Worm (Caenorhabditis elegans) whole organism, L4/young adult: ENCODE results near the gene ent-4.

Experiments
- W03F9.2 ChIP-seq: fragments of 150-350 bp; optimal IDR thresholded peaks from 2 replicates; lab custom pipeline; 2014; ENCODE audit warnings: missing biosample characterization, missing genetic modification characterization
- dao-5 ChIP-seq: sonication (generic microtip); optimal IDR thresholded peaks from 2 replicates; lab custom pipeline; 2016; ENCODE audit warnings: missing genotype, missing genetic modification characterization, moderate library complexity, missing compliant biosample characterization

DNA sequence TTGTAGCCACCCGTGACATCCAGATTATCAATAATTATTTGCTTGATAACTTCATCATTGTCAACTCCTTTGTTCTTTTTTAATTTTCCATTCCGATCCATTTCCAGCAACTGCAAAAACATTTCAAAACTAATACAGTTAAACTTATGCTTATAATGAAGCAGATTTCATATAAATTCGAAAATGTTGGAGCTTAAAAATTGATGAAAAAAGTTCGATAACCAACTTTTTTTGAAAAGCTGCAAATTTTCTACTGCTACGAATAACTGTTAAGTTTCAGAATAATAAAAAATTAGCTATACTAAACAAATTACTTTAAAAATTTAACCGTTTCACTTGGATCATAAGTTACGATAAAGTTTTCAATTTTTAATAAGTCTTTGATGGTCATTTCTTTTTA, 10.5 kb upstream of the ent-4 start, which contains the start of gene C47A4.1:
- no peak for TF ChIP-seq dao-5 (tag; lab: Kevin White, UChicago)
- no peak for TF ChIP-seq W03F9.2 (tag; lab: Kevin White, UChicago)
